Worm (Caenorhabditis elegans): ENCODE results near the gene ntl-3.
"Not testable (repeated sequence)": the region's sequence is repeated elsewhere in the genome, so short reads cannot be mapped to it uniquely, and the experiment has no call there.

ntl-3 gene

DNA sequence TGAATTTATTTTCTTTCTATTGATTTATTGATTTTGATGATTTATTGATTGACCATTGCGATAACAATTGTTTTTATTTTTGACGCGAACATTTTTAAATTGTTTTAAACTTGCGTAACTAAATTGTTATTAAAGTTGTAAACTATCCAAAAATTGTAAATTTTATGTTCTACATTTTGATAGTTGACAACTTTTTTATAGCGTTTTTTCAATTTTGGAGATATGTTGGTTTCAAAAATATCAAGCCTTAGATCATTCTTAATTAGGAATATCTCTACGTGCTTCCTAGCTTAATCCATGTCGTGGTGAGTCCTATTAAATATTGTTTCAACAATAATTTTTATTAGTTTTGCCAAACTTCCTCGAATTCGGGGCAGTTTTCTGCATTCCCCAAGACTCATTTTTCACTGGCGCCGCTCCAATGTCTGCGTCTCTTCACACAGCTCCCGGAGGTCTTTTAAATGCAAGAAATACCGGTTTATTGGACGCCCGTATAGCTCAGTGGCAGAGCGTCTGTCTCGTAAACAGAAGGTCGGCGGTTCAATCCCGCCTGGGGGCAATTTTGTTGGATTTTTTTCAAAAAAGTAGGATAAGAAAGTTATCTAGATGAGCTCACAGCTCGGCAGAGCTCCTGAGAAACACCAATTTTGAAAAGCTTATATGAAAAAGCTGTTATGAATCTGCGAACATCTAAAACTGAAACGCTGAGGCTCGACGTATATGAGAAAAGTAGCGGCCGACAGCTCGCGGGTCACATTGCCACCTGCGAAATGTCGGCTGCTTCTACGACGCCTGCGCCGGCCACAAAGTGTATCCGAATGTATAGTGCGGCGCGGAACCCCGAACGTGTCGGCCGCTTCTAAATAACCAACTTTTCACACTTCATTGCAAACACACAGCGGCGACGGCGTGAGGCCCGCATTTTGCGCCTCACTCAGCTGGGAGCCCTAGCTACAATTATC is 53.7 kb downstream of the ntl-3 start, which contains the start of gene C24H11.2:
TSS of gene C24H11.2 (minus strand) at position 51 of the 962 bp plus-strand sequence.
- peak; percentile 91 for TF ChIP-seq pha-4 (GFP tag; IDR thresholded peaks at IDR 0.05)
- TF ChIP-seq pha-4 (tag; optimal IDR thresholded peaks at IDR 0.05), result not testable (repeated sequence)
- TF ChIP-seq lir-3 (tag; optimal IDR thresholded peaks at IDR 0.05), result peak; percentile 34
- TF ChIP-seq mep-1 (tag; optimal IDR thresholded peaks at IDR 0.05), result peak; percentile 54
- peak; percentile 45 for TF ChIP-seq hlh-11 (tag; optimal IDR thresholded peaks at IDR 0.05)
- peak; percentile 95 for TF ChIP-seq egl-43 (GFP tag; IDR thresholded peaks at IDR 0.05)
- peak; percentile 83 for TF ChIP-seq lin-38 (GFP tag; IDR thresholded peaks at IDR 0.05)
- TF ChIP-seq lim-7 (GFP tag; IDR thresholded peaks at IDR 0.05), result peak; percentile 92
- TF ChIP-seq F37D6.2 (tag; optimal IDR thresholded peaks at IDR 0.05), result peak; percentile 61
- peak; percentile 1 for TF ChIP-seq unc-130 (GFP tag; optimal IDR thresholded peaks at IDR 0.05)
- peak; percentile 37 for TF ChIP-seq lin-13 (GFP tag; optimal IDR thresholded peaks at IDR 0.05)
- peak; percentile 88 for TF ChIP-seq madf-9 (GFP tag; conservative IDR thresholded peaks at IDR 0.05)
- 0 out of 2 replicates have a peak, but pooled peaks have one; percentile 21 for TF ChIP-seq mdt-29 (GFP tag; IDR thresholded peaks at IDR 0.05)
- TF ChIP-seq arid-1 (GFP tag; conservative IDR thresholded peaks at IDR 0.05), result peak; percentile 74
- TF ChIP-seq spr-1 (tag; optimal IDR thresholded peaks at IDR 0.05), result peak; percentile 54
- TF ChIP-seq ZK337.2 (GFP tag; IDR thresholded peaks at IDR 0.05), result peak; percentile 79
- TF ChIP-seq gei-8 (GFP tag; optimal IDR thresholded peaks at IDR 0.05), result peak; percentile 30
- TF ChIP-seq ctbp-1 (GFP tag; IDR thresholded peaks at IDR 0.05), result peak; percentile 80
- peak; percentile 85 for TF ChIP-seq hmg-1.1 (GFP tag; IDR thresholded peaks at IDR 0.05)
- peak; percentile 75 for TF ChIP-seq mxl-2 (GFP tag; conservative IDR thresholded peaks at IDR 0.05)
- peak; percentile 87 for TF ChIP-seq T26A8.4 (GFP tag; IDR thresholded peaks at IDR 0.05)
- peak; percentile 79 for TF ChIP-seq snpc-1.2 (GFP tag; IDR thresholded peaks at IDR 0.05)
- TF ChIP-seq D1046.2 (GFP tag; IDR thresholded peaks at IDR 0.05), result peak; percentile 90
- peak; percentile 68 for TF ChIP-seq rbr-2 (tag; optimal IDR thresholded peaks at IDR 0.05)
- peak; percentile 84 for TF ChIP-seq lin-1 (GFP tag; IDR thresholded peaks at IDR 0.05)
- TF ChIP-seq nhr-77 (tag; optimal IDR thresholded peaks at IDR 0.05), result peak; percentile 18
- peak; percentile 1 for TF ChIP-seq nhr-28 (tag; optimal IDR thresholded peaks at IDR 0.05)
- TF ChIP-seq hif-1 (tag; optimal IDR thresholded peaks at IDR 0.05), result peak in 1 of 2 experiments; percentile 34
- peak; percentile 74 for TF ChIP-seq php-3 (GFP tag; IDR thresholded peaks at IDR 0.05)
- TF ChIP-seq nhr-42 (GFP tag; IDR thresholded peaks at IDR 0.05), result peak; percentile 73
- peak; percentile 76 for TF ChIP-seq mes-2 (tag; optimal IDR thresholded peaks at IDR 0.05; ENCODE audit: poor library complexity, severe bottlenecking)
- TF ChIP-seq lin-29 (GFP tag; IDR thresholded peaks at IDR 0.05), result peak; percentile 65
- TF ChIP-seq Y5F2A.4 (GFP tag; optimal IDR thresholded peaks at IDR 0.05), result peak; percentile 58
- TF ChIP-seq ceh-44 (GFP tag; IDR thresholded peaks at IDR 0.05), result peak; percentile 65; the same call in 1 of the 2 replicates
- peak; percentile 50; the same call in 1 of the 2 replicates for TF ChIP-seq zip-11 (GFP tag; IDR thresholded peaks at IDR 0.05)
- peak; percentile 73 for TF ChIP-seq Y105C5A.15 (GFP tag; IDR thresholded peaks at IDR 0.05)
- peak; percentile 23 for TF ChIP-seq dpl-1 (GFP tag; optimal IDR thresholded peaks at IDR 0.05)
- peak in 1 of 2 experiments; percentile 87; a peak in 1 of 4 replicates for TF ChIP-seq madf-5 (GFP tag; IDR thresholded peaks at IDR 0.05)
- TF ChIP-seq Y48G9A.11 (GFP tag; IDR thresholded peaks at IDR 0.05), result peak; percentile 47; the same call in 1 of the 2 replicates
- peak; percentile 45 for TF ChIP-seq zfp-2 (tag; optimal IDR thresholded peaks at IDR 0.05)
- peak; percentile 80 for TF ChIP-seq nhr-41 (GFP tag; IDR thresholded peaks at IDR 0.05)
- peak; percentile 86 for TF ChIP-seq duxl-1 (tag; optimal IDR thresholded peaks at IDR 0.05; ENCODE audit: poor library complexity)
- peak; percentile 60 for TF ChIP-seq dmd-9 (GFP tag; IDR thresholded peaks at IDR 0.05)
- TF ChIP-seq dmd-8 (GFP tag; IDR thresholded peaks at IDR 0.05), result peak; percentile 94
- peak; percentile 76; the same call in 1 of the 2 replicates for TF ChIP-seq saeg-2 (GFP tag; IDR thresholded peaks at IDR 0.05)
- peak; percentile 75 for TF ChIP-seq Y75B8A.6 (GFP tag; IDR thresholded peaks at IDR 0.05)
- peak; percentile 44 for TF ChIP-seq F10B5.3 (tag; optimal IDR thresholded peaks at IDR 0.05)
